Fruit fly (Drosophila melanogaster): Measurements from ENCODE around the gene Fuca.

The Fuca gene

dm6 chr3L:11540330-11540702 lies 17.8 kb upstream of the Fuca start (continued):
- TF ChIP-seq fd64A (GFP tag; optimal IDR thresholded peaks at IDR 0.05): peak; percentile 60
- TF ChIP-seq CG11456 (GFP tag; IDR thresholded peaks at IDR 0.05): 0 out of 3 replicates have a peak, but pooled peaks have one; percentile 43
- no peak for TF ChIP-seq CG34224 (GFP tag; IDR thresholded peaks at IDR 0.05; ENCODE audit: partially characterized antibody)
- peak; percentile 64 for TF ChIP-seq CG33557 (GFP tag; optimal IDR thresholded peaks at IDR 0.05)
- TF ChIP-seq CG4328 (GFP tag; optimal IDR thresholded peaks at IDR 0.05): peak; percentile 6
- peak; percentile 63 for TF ChIP-seq CG3407 (GFP tag; optimal IDR thresholded peaks at IDR 0.05)
- peak; percentile 23 for TF ChIP-seq CG12219 (GFP tag; optimal IDR thresholded peaks at IDR 0.05)
- no peak for TF ChIP-seq gfzf (GFP tag; optimal IDR thresholded peaks at IDR 0.05)
- peak; percentile 13 for TF ChIP-seq btn (GFP tag; optimal IDR thresholded peaks at IDR 0.05)
- no peak for TF ChIP-seq CG9797 (GFP tag; optimal IDR thresholded peaks at IDR 0.05)
- TF ChIP-seq tap (tag; optimal IDR thresholded peaks at IDR 0.05): no peak
- TF ChIP-seq CG1832 (GFP tag; optimal IDR thresholded peaks at IDR 0.05): no peak
- TF ChIP-seq CG34422 (GFP tag; IDR thresholded peaks at IDR 0.05): no peak
- no peak for TF ChIP-seq vfl (GFP tag; optimal IDR thresholded peaks at IDR 0.05)
- peak in 1 of 2 experiments; percentile 10 for TF ChIP-seq Pdp1 (GFP tag; optimal IDR thresholded peaks at IDR 0.05)
- TF ChIP-seq CG8089 (GFP tag; optimal IDR thresholded peaks at IDR 0.05): no peak
- TF ChIP-seq exex (tag; optimal IDR thresholded peaks at IDR 0.05): peak; percentile 13
- no peak for TF ChIP-seq hbn (GFP tag; IDR thresholded peaks at IDR 0.05; ENCODE audit: partially characterized antibody)
- TF ChIP-seq CG11093 (GFP tag; IDR thresholded peaks at IDR 0.05): no peak
- no peak for TF ChIP-seq NFAT (GFP tag; IDR thresholded peaks at IDR 0.05)
- TF ChIP-seq Deaf1 (tag; optimal IDR thresholded peaks at IDR 0.05): no peak
- peak; percentile 11 for TF ChIP-seq CG12942 (GFP tag; optimal IDR thresholded peaks at IDR 0.05)
- no peak for TF ChIP-seq pnt (GFP tag; optimal IDR thresholded peaks at IDR 0.05)
- no peak for TF ChIP-seq NC2α (GFP tag; optimal IDR thresholded peaks at IDR 0.05)
- TF ChIP-seq Scr (GFP tag; IDR thresholded peaks at IDR 0.05; ENCODE audit: partially characterized antibody): no peak
- no peak for TF ChIP-seq CG13775 (GFP tag; optimal IDR thresholded peaks at IDR 0.05)
- TF ChIP-seq ewg (GFP tag; optimal IDR thresholded peaks at IDR 0.05): no peak
- no peak for TF ChIP-seq yki (optimal IDR thresholded peaks at IDR 0.05)
- no peak for TF ChIP-seq CG9932 (GFP tag; IDR thresholded peaks at IDR 0.05)
- TF ChIP-seq nom (GFP tag; optimal IDR thresholded peaks at IDR 0.05): no peak
- TF ChIP-seq CG6254 (GFP tag; optimal IDR thresholded peaks at IDR 0.05): peak; percentile 19
- no peak for TF ChIP-seq ro (GFP tag; IDR thresholded peaks at IDR 0.05)
- no peak for TF ChIP-seq dm (GFP tag; optimal IDR thresholded peaks at IDR 0.05)
- peak; percentile 21 for TF ChIP-seq Nf-YC (tag; optimal IDR thresholded peaks at IDR 0.05)
- TF ChIP-seq zen2 (GFP tag; IDR thresholded peaks at IDR 0.05; ENCODE audit: partially characterized antibody): no peak
- no peak for TF ChIP-seq ash1 (GFP tag; optimal IDR thresholded peaks at IDR 0.05)
- TF ChIP-seq Bdp1 (GFP tag; optimal IDR thresholded peaks at IDR 0.05): no peak
- TF ChIP-seq CG16863 (GFP tag; optimal IDR thresholded peaks at IDR 0.05): no peak
- TF ChIP-seq CG5180 (GFP tag; optimal IDR thresholded peaks at IDR 0.05): no peak
- TF ChIP-seq jing (GFP tag; optimal IDR thresholded peaks at IDR 0.05): no peak
- no peak for TF ChIP-seq CG6765 (GFP tag; optimal IDR thresholded peaks at IDR 0.05)
- no peak for TF ChIP-seq knrl (GFP tag; IDR thresholded peaks at IDR 0.05; ENCODE audit: partially characterized antibody)
- TF ChIP-seq caup (GFP tag; optimal IDR thresholded peaks at IDR 0.05; ENCODE audit: severe bottlenecking): peak; percentile 43
- TF ChIP-seq Hr3 (GFP tag; optimal IDR thresholded peaks at IDR 0.05): no peak
- no peak for TF ChIP-seq CG4820 (GFP tag; optimal IDR thresholded peaks at IDR 0.05)
- TF ChIP-seq CG9727 (GFP tag; optimal IDR thresholded peaks at IDR 0.05): peak; percentile 26
- no peak for TF ChIP-seq pum (GFP tag; optimal IDR thresholded peaks at IDR 0.05)
- no peak for TF ChIP-seq Lim3 (GFP tag; IDR thresholded peaks at IDR 0.05)
- peak; percentile 58 for TF ChIP-seq odd (GFP tag; optimal IDR thresholded peaks at IDR 0.05)
- no peak for TF ChIP-seq Hsf (GFP tag; optimal IDR thresholded peaks at IDR 0.05)
- no peak for TF ChIP-seq vnd (GFP tag; IDR thresholded peaks at IDR 0.05; ENCODE audit: partially characterized antibody)
